Worm (Caenorhabditis elegans): ENCODE measurements around the gene C04C3.6.

The C04C3.6 gene

DNA sequence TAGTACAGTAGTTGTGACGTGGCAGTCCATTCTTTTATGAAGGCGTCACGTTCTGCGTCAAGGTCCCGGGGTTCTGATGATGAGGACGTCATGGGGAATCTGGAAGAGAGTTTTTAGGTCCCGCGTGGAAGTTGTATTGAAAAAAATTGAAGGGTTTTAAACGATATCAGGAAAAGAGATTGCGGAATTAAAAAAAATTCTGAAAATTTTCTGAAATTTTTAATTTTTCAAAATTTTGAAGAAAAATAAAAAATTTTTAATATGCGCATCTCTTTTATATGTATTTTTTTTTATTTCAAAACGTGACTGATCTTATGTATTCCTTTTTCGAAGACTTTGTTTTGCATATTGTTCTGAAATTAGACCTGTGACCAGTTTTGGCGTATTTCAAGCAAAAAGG is at the start of gene C04C3.6:
TSS of gene C04C3.6 (minus strand) at position 101 of the 400 bp plus-strand sequence.
- TF ChIP-seq nhr-48 (tag; optimal IDR thresholded peaks at IDR 0.05) (no peak), lir-3 (tag; optimal IDR thresholded peaks at IDR 0.05) (no peak)

DNA sequence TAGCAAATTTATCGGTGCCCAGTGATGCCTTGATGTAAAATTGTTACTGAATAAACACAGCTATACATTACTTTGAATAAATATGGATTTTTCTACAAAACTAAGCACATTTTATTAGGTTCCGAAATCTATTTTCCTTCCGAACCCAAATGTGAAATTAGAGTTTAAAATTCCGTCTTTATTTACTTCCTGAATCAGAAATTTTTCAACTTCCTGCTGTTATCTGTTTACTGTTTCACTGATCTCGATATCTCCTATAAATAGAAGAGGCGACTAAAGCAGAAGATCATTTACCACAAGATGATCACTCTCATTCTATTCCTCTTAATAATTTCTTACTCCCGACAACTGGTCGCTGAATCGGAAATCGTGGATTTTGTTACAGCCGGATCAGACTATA is 47.3 kb upstream of the C04C3.6 start, which contains the start of gene F58E2.2:
TSS of gene F58E2.2 (plus strand) at position 301 of the 400 bp plus-strand sequence.
- no peak for TF ChIP-seq skn-1 (tag; optimal IDR thresholded peaks at IDR 0.05)
- no peak for TF ChIP-seq egl-43 (GFP tag; IDR thresholded peaks at IDR 0.05)
- no peak for TF ChIP-seq mes-2 (tag; optimal IDR thresholded peaks at IDR 0.05; ENCODE audit: poor library complexity, severe bottlenecking)
- TF ChIP-seq dmd-9 (GFP tag; IDR thresholded peaks at IDR 0.05): no peak
- TF ChIP-seq nhr-76 (tag; optimal IDR thresholded peaks at IDR 0.05): no peak
- TF ChIP-seq pha-4 (GFP tag; IDR thresholded peaks at IDR 0.05): no peak
- no peak for TF ChIP-seq pha-4 (tag; optimal IDR thresholded peaks at IDR 0.05)
- no peak for TF ChIP-seq unc-39 (tag; optimal IDR thresholded peaks at IDR 0.05)
- no peak for TF ChIP-seq daf-8 (GFP tag; IDR thresholded peaks at IDR 0.05)

ce11 chrIV:3467751-3468150 is 45.3 kb upstream of the C04C3.6 start:
- no peak for TF ChIP-seq zip-11 (GFP tag; IDR thresholded peaks at IDR 0.05)
- TF ChIP-seq dmd-6 (GFP tag; IDR thresholded peaks at IDR 0.05): no peak
- TF ChIP-seq unc-62 (GFP tag; optimal IDR thresholded peaks at IDR 0.05 in 1 of 2): peak in 1 of 2 experiments; percentile 91
- no peak for TF ChIP-seq unc-62 (tag; optimal IDR thresholded peaks at IDR 0.05)

ce11 chrIV:3467128-3467527 is 44.7 kb upstream of the C04C3.6 start, which contains the start of gene F58E2.3:
F58E2.3 (plus strand) TSS chrIV:3467428.
- no peak for TF ChIP-seq daf-8 (GFP tag; IDR thresholded peaks at IDR 0.05)
- TF ChIP-seq ceh-62 (tag; optimal IDR thresholded peaks at IDR 0.05): no peak
- TF ChIP-seq D1046.2 (GFP tag; IDR thresholded peaks at IDR 0.05): no peak
- no peak for TF ChIP-seq nhr-28 (tag; optimal IDR thresholded peaks at IDR 0.05)
- no peak for TF ChIP-seq T20F7.1 (GFP tag; optimal IDR thresholded peaks at IDR 0.05)
- TF ChIP-seq ztf-7 (tag; optimal IDR thresholded peaks at IDR 0.05): no peak
- no peak for TF ChIP-seq egl-27 (tag; optimal IDR thresholded peaks at IDR 0.05)

DNA sequence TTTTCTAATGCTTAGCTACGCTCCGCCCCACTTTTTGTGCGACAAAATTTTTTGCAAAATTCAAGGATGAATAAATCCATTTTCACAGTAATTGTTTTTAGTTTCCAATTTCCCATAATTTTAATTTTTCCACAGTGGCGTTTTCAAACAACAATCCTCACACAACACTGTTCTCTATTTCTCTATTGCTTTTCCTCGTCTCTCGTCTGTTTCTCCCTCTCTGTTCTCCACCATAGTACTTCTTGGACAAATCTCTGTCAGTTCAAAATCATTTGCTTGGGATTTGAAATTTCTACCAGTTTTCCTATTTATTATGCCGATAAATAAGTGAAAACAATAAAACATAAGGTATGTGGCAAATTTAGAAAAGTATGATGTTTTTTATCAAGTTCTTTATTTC is 40.8 kb upstream of the C04C3.6 start, which contains the start of gene F58E2.4:
TSS of gene F58E2.4 (plus strand) at position 134 of the 400 bp plus-strand sequence.
- TF ChIP-seq nhr-25 (tag; optimal IDR thresholded peaks at IDR 0.05; ENCODE audit: borderline replicate concordance, insufficient read depth): no peak
- TF ChIP-seq aha-1 (tag): peak; percentile 19

DNA sequence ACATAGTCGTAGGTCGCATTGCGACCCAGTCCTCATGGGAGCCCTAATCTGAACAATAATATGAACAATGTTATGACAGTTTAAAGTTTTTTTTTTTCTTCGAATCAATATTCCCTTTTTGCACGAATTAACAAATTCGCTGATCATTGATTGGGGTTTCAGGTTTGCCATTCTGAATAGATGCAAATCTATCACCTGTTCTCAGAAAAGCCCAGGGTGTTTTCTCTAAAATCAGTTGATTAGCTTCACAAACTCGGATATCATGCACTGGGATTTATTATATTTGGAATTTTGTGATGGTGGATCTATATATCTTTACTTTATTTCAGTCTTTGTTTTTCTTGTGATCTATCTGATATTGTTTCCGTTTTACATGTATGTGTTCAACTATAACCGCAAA is 30.9 kb upstream of the C04C3.6 start, which contains the start of gene srz-23:
TSS of gene srz-23 (plus strand) at position 263 of the 400 bp plus-strand sequence.
- TF ChIP-seq ceh-28 (tag; optimal IDR thresholded peaks at IDR 0.05): no peak
- TF ChIP-seq lir-3 (tag; optimal IDR thresholded peaks at IDR 0.05): no peak

- TF ChIP-seq unc-62 (GFP tag; optimal IDR thresholded peaks at IDR 0.05 in 1 of 2) (peak in 1 of 2 experiments; percentile 88), unc-62 (tag; optimal IDR thresholded peaks at IDR 0.05) (no peak), ces-1 (GFP tag; optimal IDR thresholded peaks at IDR 0.05) (no peak), aha-1 (tag) (peak; percentile 57), lin-38 (GFP tag; IDR thresholded peaks at IDR 0.05) (no peak), lin-39 (tag; optimal IDR thresholded peaks at IDR 0.05) (no peak)
Measured at ce11 chrIV:3452516-3452915, 30.1 kb upstream of the C04C3.6 start.

ce11 chrIV:3447350-3447749 is 24.9 kb upstream of the C04C3.6 start:
- no peak for TF ChIP-seq fos-1 (tag; optimal IDR thresholded peaks at IDR 0.05)
- no peak for TF ChIP-seq madf-9 (GFP tag; conservative IDR thresholded peaks at IDR 0.05)
- peak in 1 of 2 experiments; percentile 95 for TF ChIP-seq unc-62 (GFP tag; optimal IDR thresholded peaks at IDR 0.05 in 1 of 2)
- no peak for TF ChIP-seq unc-62 (tag; optimal IDR thresholded peaks at IDR 0.05)
- peak; percentile 18 for TF ChIP-seq aha-1 (tag)
- no peak for TF ChIP-seq php-3 (GFP tag; IDR thresholded peaks at IDR 0.05)
- no peak for TF ChIP-seq pqm-1 (tag; optimal IDR thresholded peaks at IDR 0.05)
- TF ChIP-seq unc-130 (GFP tag; optimal IDR thresholded peaks at IDR 0.05): no peak

Data from whole organism, L4 larva.